Worm (Caenorhabditis elegans) whole organism, L2 larva: ENCODE measurements around the gene T10B5.10.

ENCODE experiments used
- F13H6.1 ChIP-seq: sonication (generic microtip); optimal IDR thresholded peaks from 2 replicates; lab custom pipeline; 2016; ENCODE audit warnings: missing genetic modification characterization, missing compliant biosample characterization
- ama-1 ChIP-seq: fragments of 150-350 bp; optimal IDR thresholded peaks from 2 replicates; lab custom pipeline; 2018; ENCODE audit warnings: inconsistent platforms
- egl-27 ChIP-seq: sonication (generic microtip); optimal IDR thresholded peaks from 3 replicates; lab custom pipeline; 2017; ENCODE audit warnings: missing biosample characterization, missing genetic modification reagents, missing genetic modification characterization
- elt-1 ChIP-seq: fragments of 150-350 bp; optimal IDR thresholded peaks from 2 replicates; lab custom pipeline; 2014; ENCODE audit warnings: missing biosample characterization, missing genetic modification characterization
- fos-1 ChIP-seq: fragments of 150-350 bp; optimal IDR thresholded peaks from 2 replicates; lab custom pipeline; 2014; ENCODE audit warnings: missing biosample characterization, missing genetic modification characterization
- lin-39 ChIP-seq: fragments of 150-350 bp; optimal IDR thresholded peaks from 2 replicates; lab custom pipeline; 2014; ENCODE audit warnings: missing biosample characterization, missing genetic modification reagents, missing genetic modification characterization
- nhr-12 ChIP-seq: fragments of 150-350 bp; optimal IDR thresholded peaks from 2 replicates; lab custom pipeline; 2014; ENCODE audit warnings: missing biosample characterization, missing genetic modification characterization
- nhr-237 ChIP-seq: fragments of 150-350 bp; optimal IDR thresholded peaks from 2 replicates; lab custom pipeline; 2014; ENCODE audit warnings: missing biosample characterization, missing genetic modification characterization
- nhr-77 ChIP-seq: fragments of 150-350 bp; optimal IDR thresholded peaks from 2 replicates; lab custom pipeline; 2014; ENCODE audit warnings: missing biosample characterization, missing genetic modification characterization
- skn-1 ChIP-seq: sonication (generic microtip); optimal IDR thresholded peaks from 2 replicates; lab custom pipeline; 2017; ENCODE audit warnings: missing biosample characterization, missing genetic modification characterization
- snpc-4 ChIP-seq: fragments of 150-350 bp; optimal IDR thresholded peaks from 2 replicates; lab custom pipeline; 2014; ENCODE audit warnings: missing biosample characterization, missing genetic modification characterization
- unc-62 ChIP-seq: fragments of 150-350 bp; optimal IDR thresholded peaks from 2 replicates; lab custom pipeline; 2014; ENCODE audit warnings: missing biosample characterization, missing genetic modification reagents, missing genetic modification characterization
- ztf-11 ChIP-seq: sonication (generic microtip); optimal IDR thresholded peaks from 2 replicates; lab custom pipeline; 2017; ENCODE audit warnings: missing biosample characterization, missing genetic modification characterization

- TF ChIP-seq fos-1 (tag; lab: Kevin White, UChicago) (no peak), snpc-4 (tag; lab: Kevin White, UChicago) (no peak), nhr-237 (tag; lab: Kevin White, UChicago) (no peak), F13H6.1 (tag; lab: Kevin White, UChicago) (no peak), nhr-12 (tag; lab: Kevin White, UChicago) (no peak), elt-1 (tag; lab: Kevin White, UChicago) (no peak), skn-1 (tag; lab: Kevin White, UChicago) (no peak), unc-62 (GFP tag; lab: Kevin White, UChicago) (no peak), nhr-77 (no peak), ama-1 (lab: Kevin White, UChicago) (no peak), lin-39 (no peak), ztf-11 (no peak), egl-27 (tag; lab: Kevin White, UChicago) (no peak)
Observed at ce11 chrV:1803043-1803442, 53.0 kb downstream of the T10B5.10 start, which contains the start of gene srt-41.
